Worm (Caenorhabditis elegans) whole organism, mixed stage, embryonic: Measurements from ENCODE around the gene Y39E4B.11.

Source experiments
- ceh-39 ChIP-seq: fragments of 150-350 bp; optimal IDR thresholded peaks from 2 replicates; lab custom pipeline; 2014; ENCODE audit warnings: missing biosample characterization, missing genetic modification characterization
- ceh-43 ChIP-seq: fragments of 200-800 bp; sonication (Bioruptor generic); optimal IDR thresholded peaks from 2 replicates; lab custom pipeline; 2018; ENCODE audit warnings: mild to moderate bottlenecking, missing genetic modification characterization, moderate library complexity, missing compliant biosample characterization
- elt-1 ChIP-seq: sonication (generic microtip); optimal IDR thresholded peaks from 2 replicates; lab custom pipeline; 2017; ENCODE audit warnings: missing genetic modification characterization, mild to moderate bottlenecking, missing compliant biosample characterization, antibody characterized with exemption, moderate library complexity, borderline replicate concordance; ENCODE audit not compliant: insufficient read depth
- elt-3 ChIP-seq: fragments of 150-350 bp; optimal IDR thresholded peaks from 2 replicates; lab custom pipeline; 2014; ENCODE audit warnings: missing biosample characterization, missing genetic modification characterization
- lin-13 ChIP-seq: fragments of 150-350 bp; optimal IDR thresholded peaks from 2 replicates; lab custom pipeline; 2014; ENCODE audit warnings: missing biosample characterization, missing genetic modification characterization
- mep-1 ChIP-seq: fragments of 150-350 bp; optimal IDR thresholded peaks from 2 replicates; lab custom pipeline; 2017; ENCODE audit warnings: missing biosample characterization, missing genetic modification reagents, missing genetic modification characterization, inconsistent platforms
- nhr-12 ChIP-seq: fragments of 150-350 bp; optimal IDR thresholded peaks from 2 replicates; lab custom pipeline; 2014; ENCODE audit warnings: missing biosample characterization, missing genetic modification characterization
- nhr-76 ChIP-seq: sonication (generic microtip); optimal IDR thresholded peaks from 2 replicates; lab custom pipeline; 2017; ENCODE audit warnings: missing biosample characterization, missing genetic modification characterization
- pha-4 ChIP-seq: fragments of 150-350 bp; optimal IDR thresholded peaks from 2 replicates; lab custom pipeline; 2018; ENCODE audit warnings: missing biosample characterization, missing genetic modification reagents, missing genetic modification characterization
- unc-39 ChIP-seq: fragments of 150-350 bp; optimal IDR thresholded peaks from 2 replicates; lab custom pipeline; 2014; ENCODE audit warnings: missing biosample characterization, missing genetic modification characterization
- unc-62 ChIP-seq: fragments of 150-350 bp; optimal IDR thresholded peaks from 2 replicates; lab custom pipeline; 2014; ENCODE audit warnings: missing biosample characterization, missing genetic modification reagents, missing genetic modification characterization
- zip-8 ChIP-seq: fragments of 150-350 bp; optimal IDR thresholded peaks from 2 replicates; lab custom pipeline; 2014; ENCODE audit warnings: missing biosample characterization, missing genetic modification characterization
- ztf-11 ChIP-seq: fragments of 150-350 bp; optimal IDR thresholded peaks from 2 replicates; lab custom pipeline; 2014; ENCODE audit warnings: missing biosample characterization, missing genetic modification characterization

- TF ChIP-seq ztf-11 (tag; lab: Kevin White, UChicago): no peak
- TF ChIP-seq unc-62 (GFP tag; lab: Kevin White, UChicago): no peak
- TF ChIP-seq mep-1 (tag; lab: Kevin White, UChicago): no peak
- no peak for TF ChIP-seq ceh-43 (GFP tag; lab: Kevin White, UChicago)
- no peak for TF ChIP-seq elt-3
- no peak for TF ChIP-seq elt-1 (tag; lab: Kevin White, UChicago)
- no peak for TF ChIP-seq unc-39 (tag; lab: Kevin White, UChicago)
- no peak for TF ChIP-seq zip-8
- no peak for TF ChIP-seq nhr-12
- no peak for TF ChIP-seq pha-4
- TF ChIP-seq ceh-39 (tag; lab: Kevin White, UChicago): no peak
- no peak for TF ChIP-seq lin-13 (tag; lab: Kevin White, UChicago)
- TF ChIP-seq nhr-76: no peak
Observed at ce11 chrIII:13173687-13174086, 31.1 kb upstream of the Y39E4B.11 start.
